Fruit fly (Drosophila melanogaster): ENCODE measurements around the gene CG5421.

DNA sequence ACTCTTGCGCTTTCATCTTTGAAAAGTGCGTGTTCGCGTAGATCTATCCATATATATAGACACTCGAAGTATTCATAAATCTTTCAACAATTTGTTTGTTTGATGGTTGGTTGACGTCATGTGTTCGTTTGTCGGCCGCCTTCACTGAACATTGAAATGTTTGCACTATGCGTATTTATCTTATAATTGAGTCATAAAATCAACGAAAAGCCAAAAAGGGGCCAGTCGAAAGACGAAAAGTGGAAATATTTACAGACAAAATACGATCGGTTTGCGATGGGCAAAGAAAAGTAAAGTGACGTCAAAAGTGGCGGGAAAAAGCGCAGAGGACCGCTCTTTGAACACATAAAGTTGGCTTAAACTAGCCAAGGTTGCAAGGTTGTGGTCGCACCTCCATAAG, 39.4 kb upstream of the CG5421 start:
- TF ChIP-seq CG12605 (GFP tag; IDR thresholded peaks at IDR 0.05) (no peak), fd96Ca (GFP tag; IDR thresholded peaks at IDR 0.05) (no peak), Pif1A (GFP tag; optimal IDR thresholded peaks at IDR 0.05) (no peak), CG17806 (tag; optimal IDR thresholded peaks at IDR 0.05) (no peak)

All from whole organism, pupa.